Worm (Caenorhabditis elegans) whole organism, L1 larva: Measurements from ENCODE around the gene T11F9.21.

Source experiments
- C04F5.9 ChIP-seq: sonication (generic microtip); optimal IDR thresholded peaks from 2 replicates; lab custom pipeline; 2016; ENCODE audit warnings: missing genetic modification characterization, missing compliant biosample characterization
- C16A3.4 ChIP-seq: fragments of 150-350 bp; optimal IDR thresholded peaks from 2 replicates; lab custom pipeline; 2014; ENCODE audit warnings: missing biosample characterization, missing genetic modification characterization
- F16B12.6 ChIP-seq: fragments of 150-350 bp; optimal IDR thresholded peaks from 2 replicates; lab custom pipeline; 2014; ENCODE audit warnings: missing biosample characterization, missing genetic modification characterization
- Y116A8C.19 ChIP-seq: sonication (generic microtip); optimal IDR thresholded peaks from 2 replicates; lab custom pipeline; 2016; ENCODE audit warnings: missing compliant biosample characterization, missing genetic modification characterization, borderline replicate concordance
- aha-1 ChIP-seq: fragments of 150-350 bp; optimal IDR thresholded peaks from 2 replicates; lab custom pipeline; 2014; ENCODE audit warnings: missing biosample characterization, missing genetic modification characterization
- aly-2 ChIP-seq: fragments of 150-350 bp; optimal IDR thresholded peaks from 2 replicates; lab custom pipeline; 2014; ENCODE audit warnings: missing biosample characterization, missing genetic modification characterization
- blmp-1 ChIP-seq: fragments of 150-350 bp; optimal IDR thresholded peaks from 2 replicates; lab custom pipeline; 2014; ENCODE audit warnings: missing biosample characterization, missing genetic modification characterization
- ceh-8 ChIP-seq: fragments of 200-800 bp; sonication (Bioruptor generic); optimal IDR thresholded peaks from 2 replicates; lab custom pipeline; 2018; ENCODE audit warnings: mild to moderate bottlenecking, missing genetic modification characterization, moderate library complexity, missing compliant biosample characterization
- ceh-82 ChIP-seq, 3 experiments: fragments of 150-350 bp in 1 of 3; sonication (generic microtip) in 2 of 3; optimal IDR thresholded peaks; 2 replicates each; lab custom pipeline; 2014 to 2017; ENCODE audit warnings: missing biosample characterization in 3 of 3, missing genetic modification characterization in 3 of 3
- ceh-88 ChIP-seq: fragments of 200-800 bp; sonication (Bioruptor generic); IDR thresholded peaks from 2 replicates; pipeline ENCODE4 v1.3.6; 2022; ENCODE audit warnings: missing genetic modification characterization, missing compliant biosample characterization
- dpl-1 ChIP-seq, 3 experiments: fragments of 150-350 bp in 2 of 3; sonication (generic microtip) in 1 of 3; optimal IDR thresholded peaks; 2 replicates each; lab custom pipeline; 2014 to 2017; ENCODE audit warnings: missing biosample characterization in 3 of 3, missing genetic modification characterization in 3 of 3, missing genetic modification reagents in 3 of 3
- dsc-1 ChIP-seq: sonication (generic microtip); optimal IDR thresholded peaks from 2 replicates; lab custom pipeline; 2016; ENCODE audit warnings: mild to moderate bottlenecking, missing genetic modification characterization, missing compliant biosample characterization
- efl-1 ChIP-seq, 4 experiments: fragments of 150-350 bp; optimal IDR thresholded peaks in 3 of 4; peaks in 1 of 4; 1 replicate in 1 of 4; 2 replicates in 3 of 4; lab custom pipeline; 2014; ENCODE audit warnings: missing biosample characterization in 2 of 4, missing genetic modification characterization in 2 of 4, missing genetic modification reagents in 2 of 4
- efl-3 ChIP-seq: fragments of 200-800 bp; sonication (Bioruptor generic); optimal IDR thresholded peaks from 2 replicates; lab custom pipeline; 2018; ENCODE audit warnings: mild to moderate bottlenecking, missing genetic modification characterization, missing compliant biosample characterization
- elt-3 ChIP-seq, 6 experiments: fragments of 150-350 bp in 1 of 6; sonication (generic microtip); optimal IDR thresholded peaks; 2 replicates each; lab custom pipeline; 2017 to 2018; ENCODE audit warnings: missing biosample characterization in 6 of 6, missing genetic modification characterization in 6 of 6, inconsistent platforms in 1 of 6
- ets-5 ChIP-seq: fragments of 200-800 bp; sonication (Bioruptor generic); IDR thresholded peaks from 2 replicates; pipeline ENCODE4 v1.3.6; 2022; ENCODE audit warnings: missing genetic modification characterization, missing compliant biosample characterization
- fkh-8 ChIP-seq: sonication (generic microtip); optimal IDR thresholded peaks from 2 replicates; lab custom pipeline; 2016; ENCODE audit warnings: mild to moderate bottlenecking, missing genetic modification characterization, missing compliant biosample characterization
- grh-1 ChIP-seq: fragments of 200-800 bp; sonication (Bioruptor generic); IDR thresholded peaks from 2 replicates; pipeline ENCODE4 v1.3.6; 2022; ENCODE audit warnings: missing genetic modification reagents, missing genetic modification characterization, missing compliant biosample characterization
- hlh-4 ChIP-seq: sonication (generic microtip); optimal IDR thresholded peaks from 2 replicates; lab custom pipeline; 2016; ENCODE audit warnings: mild to moderate bottlenecking, missing genetic modification characterization, missing compliant biosample characterization
- hpl-2 ChIP-seq: fragments of 150-350 bp; optimal IDR thresholded peaks from 2 replicates; lab custom pipeline; 2014; ENCODE audit warnings: missing biosample characterization, missing genetic modification reagents, missing genetic modification characterization
- isw-1 ChIP-seq: fragments of 200-800 bp; sonication (Bioruptor generic); IDR thresholded peaks from 2 replicates; pipeline ENCODE4 v1.3.6; 2022; ENCODE audit warnings: missing genetic modification characterization, missing compliant biosample characterization
- jun-1 ChIP-seq: fragments of 150-350 bp; optimal IDR thresholded peaks from 2 replicates; lab custom pipeline; 2014; ENCODE audit warnings: missing biosample characterization, missing genetic modification reagents, missing genetic modification characterization
- lin-13 ChIP-seq: fragments of 150-350 bp; optimal IDR thresholded peaks from 2 replicates; lab custom pipeline; 2014; ENCODE audit warnings: missing biosample characterization, missing genetic modification reagents, missing genetic modification characterization
- lin-14 ChIP-seq: fragments of 200-800 bp; sonication (Bioruptor generic); optimal IDR thresholded peaks from 2 replicates; lab custom pipeline; 2018; ENCODE audit warnings: mild to moderate bottlenecking, missing genetic modification characterization, moderate library complexity, missing compliant biosample characterization
- lin-15B ChIP-seq: fragments of 150-350 bp; sonication (generic microtip); optimal IDR thresholded peaks from 3 replicates; lab custom pipeline; 2014; ENCODE audit warnings: missing biosample characterization, missing genetic modification characterization
- mab-9 ChIP-seq: fragments of 200-800 bp; sonication (Bioruptor generic); IDR thresholded peaks from 2 replicates; pipeline ENCODE4 v1.3.6; 2022; ENCODE audit warnings: missing genetic modification reagents, missing genetic modification characterization, missing compliant biosample characterization
- mdl-1 ChIP-seq, 2 experiments: fragments of 150-350 bp; optimal IDR thresholded peaks; 2 replicates each; lab custom pipeline; 2014 to 2017; ENCODE audit warnings: missing biosample characterization in 2 of 2, missing genetic modification characterization in 2 of 2, inconsistent platforms in 1 of 2
- mep-1 ChIP-seq: fragments of 150-350 bp; optimal IDR thresholded peaks from 2 replicates; lab custom pipeline; 2014; ENCODE audit warnings: missing biosample characterization, missing genetic modification characterization
- nhr-19 ChIP-seq: fragments of 200-800 bp; sonication (Bioruptor generic); conservative IDR thresholded peaks from 2 replicates; pipeline ENCODE4 v1.3.6; 2022; ENCODE audit warnings: missing genetic modification characterization, missing compliant biosample characterization
- nhr-237 ChIP-seq: fragments of 150-350 bp; optimal IDR thresholded peaks from 2 replicates; lab custom pipeline; 2014; ENCODE audit warnings: missing biosample characterization, missing genetic modification characterization
- nhr-28 ChIP-seq: fragments of 150-350 bp; optimal IDR thresholded peaks from 2 replicates; lab custom pipeline; 2014; ENCODE audit warnings: missing biosample characterization, missing genetic modification characterization
- nhr-84 ChIP-seq: sonication (generic microtip); optimal IDR thresholded peaks from 2 replicates; lab custom pipeline; 2017; ENCODE audit warnings: missing biosample characterization, missing genetic modification characterization
- nhr-85 ChIP-seq: sonication (generic microtip); peaks from one replicate; lab custom pipeline; 2016; ENCODE audit warnings: missing genetic modification characterization, inconsistent platforms, missing compliant biosample characterization
- pag-3 ChIP-seq: sonication (generic microtip); optimal IDR thresholded peaks from 2 replicates; lab custom pipeline; 2017; ENCODE audit warnings: missing genetic modification characterization, mild to moderate bottlenecking, missing compliant biosample characterization, antibody characterized with exemption, borderline replicate concordance; ENCODE audit not compliant: insufficient read depth
- pax-3 ChIP-seq: fragments of 200-800 bp; sonication (Bioruptor generic); optimal IDR thresholded peaks from 2 replicates; lab custom pipeline; 2018; ENCODE audit warnings: mild to moderate bottlenecking, missing genetic modification characterization, moderate library complexity, missing compliant biosample characterization
- pqm-1 ChIP-seq: sonication (generic microtip); optimal IDR thresholded peaks from 3 replicates; lab custom pipeline; 2017; ENCODE audit warnings: missing biosample characterization, missing genetic modification characterization
- rnt-1 ChIP-seq: sonication (generic microtip); optimal IDR thresholded peaks from 2 replicates; lab custom pipeline; 2016; ENCODE audit warnings: mild to moderate bottlenecking, missing genetic modification characterization, moderate library complexity, missing compliant biosample characterization
- snpc-4 ChIP-seq: fragments of 150-350 bp; optimal IDR thresholded peaks from 2 replicates; lab custom pipeline; 2014; ENCODE audit warnings: missing biosample characterization, missing genetic modification characterization
- snu-23 ChIP-seq: sonication (generic microtip); optimal IDR thresholded peaks from 2 replicates; lab custom pipeline; 2016; ENCODE audit warnings: missing genetic modification characterization, missing compliant biosample characterization
- sptf-1 ChIP-seq: fragments of 150-350 bp; optimal IDR thresholded peaks from 2 replicates; lab custom pipeline; 2014; ENCODE audit warnings: missing biosample characterization, missing genetic modification characterization
- sup-37 ChIP-seq: fragments of 200-800 bp; sonication (Bioruptor generic); optimal IDR thresholded peaks from 2 replicates; lab custom pipeline; 2018; ENCODE audit warnings: mild to moderate bottlenecking, missing genetic modification characterization, missing compliant biosample characterization
- unc-98 ChIP-seq: fragments of 200-800 bp; sonication (Bioruptor generic); IDR thresholded peaks from 2 replicates; pipeline ENCODE4 v1.3.6; 2022; ENCODE audit warnings: missing genetic modification characterization, missing compliant biosample characterization
- vab-15 ChIP-seq: sonication (generic microtip); optimal IDR thresholded peaks from 2 replicates; lab custom pipeline; 2017; ENCODE audit warnings: missing genotype, mild to moderate bottlenecking, missing genetic modification characterization, missing compliant biosample characterization
- xbp-1 ChIP-seq: sonication (generic microtip); optimal IDR thresholded peaks from 2 replicates; lab custom pipeline; 2016; ENCODE audit warnings: missing genetic modification characterization, missing compliant biosample characterization
- zip-4 ChIP-seq: fragments of 200-800 bp; sonication (Bioruptor generic); optimal IDR thresholded peaks from 2 replicates; lab custom pipeline; 2018; ENCODE audit warnings: mild to moderate bottlenecking, missing genetic modification characterization, moderate library complexity, missing compliant biosample characterization

Gene T11F9.21

DNA sequence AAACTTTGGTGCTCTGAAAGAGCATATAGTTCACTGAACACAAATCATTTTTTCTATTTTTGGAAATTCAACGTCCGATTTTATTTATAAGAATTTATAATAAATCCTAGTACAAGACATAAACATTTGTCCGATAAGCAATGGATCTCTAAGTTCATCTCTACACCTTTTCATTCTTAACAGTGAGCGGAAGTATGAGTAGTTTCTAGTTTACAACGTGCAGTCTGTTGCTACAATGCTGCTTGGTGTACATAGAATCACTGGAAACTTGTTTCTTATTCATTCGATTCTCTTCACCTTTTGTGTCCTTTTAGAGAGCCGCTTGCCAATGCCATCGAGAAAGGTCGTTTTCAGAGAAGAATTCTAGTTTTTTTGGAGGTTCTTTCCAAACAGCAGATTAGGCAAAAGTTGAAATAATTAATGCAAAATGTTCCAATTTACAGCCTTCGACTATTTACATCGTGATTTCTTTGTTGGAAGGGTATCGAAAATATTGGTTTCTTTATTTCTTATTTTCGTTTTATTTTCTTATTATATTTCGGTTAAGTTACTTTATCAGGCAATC, 34.5 kb downstream of the T11F9.21 start:
- TF ChIP-seq dsc-1 (tag; lab: Kevin White, UChicago): no peak
- no peak for TF ChIP-seq blmp-1
- no peak for TF ChIP-seq efl-3
- no peak for TF ChIP-seq ceh-82 (tag; optimal IDR thresholded peaks at IDR 0.05; lab: Kevin White, UChicago)
- TF ChIP-seq nhr-19 (GFP tag; lab: Robert Waterston, UW): no peak
- no peak for TF ChIP-seq aha-1 (tag; lab: Kevin White, UChicago)
- TF ChIP-seq ets-5: no peak
- no peak for TF ChIP-seq pag-3 (tag; lab: Kevin White, UChicago)
- no peak for TF ChIP-seq snu-23 (GFP tag; lab: Kevin White, UChicago)
- TF ChIP-seq aly-2: no peak
- TF ChIP-seq mdl-1 (tag; optimal IDR thresholded peaks at IDR 0.05; lab: Kevin White, UChicago): no peak
- no peak for TF ChIP-seq rnt-1 (tag; lab: Kevin White, UChicago)
- no peak for TF ChIP-seq isw-1 (GFP tag; lab: Robert Waterston, UW)
- no peak for TF ChIP-seq grh-1 (GFP tag; lab: Robert Waterston, UW)
- TF ChIP-seq sup-37 (GFP tag; lab: Kevin White, UChicago): no peak
- TF ChIP-seq efl-1 (optimal IDR thresholded peaks at IDR 0.05; lab: Kevin White, UChicago): no peak
- TF ChIP-seq efl-1 (GFP tag; optimal IDR thresholded peaks at IDR 0.05 in 1 of 2; lab: Kevin White, UChicago): no peak
- no peak for TF ChIP-seq nhr-28 (tag; lab: Kevin White, UChicago)

ce11 chrV:11527531-11527930, 35.0 kb downstream of the T11F9.21 start, which contains the start of gene ccch-1:
Gene ccch-1, plus strand, starts transcription at chrV:11527831.
- TF ChIP-seq efl-1 (optimal IDR thresholded peaks at IDR 0.05; lab: Kevin White, UChicago) (no peak), efl-1 (GFP tag; optimal IDR thresholded peaks at IDR 0.05 in 1 of 2; lab: Kevin White, UChicago) (peak in 1 of 2 experiments; percentile 80), unc-98 (GFP tag; lab: Robert Waterston, UW) (no peak), hpl-2 (no peak), nhr-237 (tag; lab: Kevin White, UChicago) (no peak), F16B12.6 (tag; lab: Kevin White, UChicago) (no peak), nhr-84 (tag; lab: Kevin White, UChicago) (no peak), ceh-88 (GFP tag; lab: Robert Waterston, UW) (no peak)
- TF ChIP-seq, all 84 proteins: peak for 1

DNA sequence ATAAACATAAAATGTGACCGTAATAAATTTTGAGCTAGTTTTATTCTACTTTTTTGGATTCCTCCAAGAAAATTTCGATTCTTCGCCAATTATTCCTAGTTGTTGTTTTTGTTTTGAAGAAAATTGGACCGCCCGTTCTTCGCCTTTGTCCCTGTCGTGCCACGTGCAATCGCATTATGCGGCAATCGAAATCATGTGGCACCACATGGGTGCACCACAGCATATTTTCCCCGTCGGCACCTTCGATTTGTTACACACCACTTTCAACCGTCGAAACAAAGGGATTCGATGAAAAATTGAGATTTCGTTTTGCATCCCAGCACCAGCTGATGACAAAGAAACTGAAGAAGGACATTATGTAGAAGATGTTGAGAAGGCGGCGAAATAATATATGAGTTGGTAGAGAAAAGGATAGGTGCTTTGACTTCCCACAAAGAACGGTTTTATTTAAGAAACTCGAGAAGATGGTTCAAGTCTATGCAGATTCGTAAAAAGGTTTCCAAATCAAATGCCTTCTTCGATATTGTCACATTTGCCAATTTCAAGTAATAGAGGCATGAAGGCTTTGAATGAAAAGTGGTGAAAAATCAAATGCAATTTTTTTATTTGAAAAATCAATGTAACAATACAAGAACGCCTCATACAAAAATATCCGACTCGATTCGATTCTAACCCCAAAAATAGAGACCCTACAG, 36.2 kb downstream of the T11F9.21 start:
- no peak for TF ChIP-seq mep-1 (tag; lab: Kevin White, UChicago)
- TF ChIP-seq unc-98 (GFP tag; lab: Robert Waterston, UW): no peak
- TF ChIP-seq snpc-4 (tag; lab: Kevin White, UChicago): no peak
- TF ChIP-seq Y116A8C.19 (tag; lab: Kevin White, UChicago): no peak
- TF ChIP-seq xbp-1: no peak
- peak in 1 of 2 experiments; percentile 7 for TF ChIP-seq mdl-1 (tag; optimal IDR thresholded peaks at IDR 0.05; lab: Kevin White, UChicago)
- peak; percentile 57 for TF ChIP-seq dsc-1 (tag; lab: Kevin White, UChicago)
- no peak for TF ChIP-seq nhr-19 (GFP tag; lab: Robert Waterston, UW)
- TF ChIP-seq mab-9 (GFP tag; lab: Robert Waterston, UW): no peak
- no peak for TF ChIP-seq C04F5.9
- no peak for TF ChIP-seq jun-1 (tag; lab: Kevin White, UChicago)
- TF ChIP-seq pax-3 (tag; lab: Kevin White, UChicago): no peak
- no peak for TF ChIP-seq vab-15
- no peak for TF ChIP-seq hlh-4 (tag; lab: Kevin White, UChicago)
- TF ChIP-seq aly-2: no peak
- TF ChIP-seq zip-4 (GFP tag; lab: Kevin White, UChicago): no peak
- no peak for TF ChIP-seq C16A3.4 (tag; lab: Kevin White, UChicago)
- no peak for TF ChIP-seq nhr-237 (tag; lab: Kevin White, UChicago)
- peak; percentile 21 for TF ChIP-seq snu-23 (GFP tag; lab: Kevin White, UChicago)
- TF ChIP-seq dpl-1 (GFP tag; optimal IDR thresholded peaks at IDR 0.05; lab: Kevin White, UChicago): no peak
- TF ChIP-seq rnt-1 (tag; lab: Kevin White, UChicago): no peak
- TF ChIP-seq ceh-8: no peak
- TF ChIP-seq fkh-8: no peak
- TF ChIP-seq lin-14 (GFP tag; lab: Kevin White, UChicago): peak; percentile 33
- TF ChIP-seq elt-3 (tag; optimal IDR thresholded peaks at IDR 0.05; lab: Kevin White, UChicago): no peak
- no peak for TF ChIP-seq pqm-1
- TF ChIP-seq lin-13 (GFP tag; lab: Kevin White, UChicago): no peak
- TF ChIP-seq nhr-85 (tag; lab: Kevin White, UChicago): peak; percentile 76
- TF ChIP-seq F16B12.6 (tag; lab: Kevin White, UChicago): no peak
- TF ChIP-seq ceh-88 (GFP tag; lab: Robert Waterston, UW): no peak
- TF ChIP-seq efl-3: no peak
- TF ChIP-seq lin-15B: no peak
- TF ChIP-seq sptf-1 (tag; lab: Kevin White, UChicago): no peak
